Worm (Caenorhabditis elegans): ENCODE results near the gene gfrp-1.

- TF ChIP-seq W03F9.2 (tag; optimal IDR thresholded peaks at IDR 0.05): no peak
- TF ChIP-seq him-1 (tag; optimal IDR thresholded peaks at IDR 0.05): no peak
These were observed 45.6 kb upstream of the gfrp-1 start, which contains the start of gene gegf-1 for ce11 chrIV:157809-158208.

All from whole organism, L4/young adult.